Fruit fly (Drosophila melanogaster) whole organism, prepupa: ENCODE results near the gene CG5961.

Experiments
- CG11294 ChIP-seq: fragments of 200-800 bp; sonication (Bioruptor generic); IDR thresholded peaks from 2 replicates; pipeline ENCODE4 v1.3.6; 2022; ENCODE audit warnings: missing biosample characterization, missing genetic modification characterization
- CG32006 ChIP-seq: fragments of 200-800 bp; sonication (Bioruptor generic); optimal IDR thresholded peaks from 3 replicates; lab custom pipeline; 2017; ENCODE audit warnings: missing biosample characterization, mild to moderate bottlenecking, missing genetic modification characterization
- CG6854 ChIP-seq: fragments of 200-800 bp; sonication (Bioruptor generic); optimal IDR thresholded peaks from 2 replicates; lab custom pipeline; 2017; ENCODE audit warnings: missing biosample characterization, mild to moderate bottlenecking, missing genetic modification characterization
- Gug ChIP-seq: fragments of 200-800 bp; sonication (Bioruptor generic); IDR thresholded peaks from 2 replicates; pipeline ENCODE4 v1.3.6; 2022; ENCODE audit warnings: missing biosample characterization, missing genetic modification characterization
- Hr39 ChIP-seq: fragments of 200-800 bp; sonication (Bioruptor generic); optimal IDR thresholded peaks from 2 replicates; lab custom pipeline; 2016; ENCODE audit warnings: missing biosample characterization, missing genetic modification characterization
- OdsH ChIP-seq: fragments of 200-800 bp; sonication (Bioruptor generic); optimal IDR thresholded peaks from 3 replicates; lab custom pipeline; 2016; ENCODE audit warnings: missing biosample characterization, missing genetic modification characterization
- vri ChIP-seq: fragments of 200-800 bp; sonication (Bioruptor generic); optimal IDR thresholded peaks from 3 replicates; lab custom pipeline; 2016; ENCODE audit warnings: missing biosample characterization, mild to moderate bottlenecking, missing genetic modification characterization

dm6 chr3R:12411449-12411848 lies 48.6 kb downstream of the CG5961 start:
- no peak for TF ChIP-seq CG6854 (GFP tag; lab: Kevin White, UChicago)
- no peak for TF ChIP-seq vri
- TF ChIP-seq CG11294 (GFP tag; lab: Robert Waterston, UW): no peak
- TF ChIP-seq Gug (GFP tag; lab: Robert Waterston, UW): no peak
- no peak for TF ChIP-seq CG32006 (GFP tag; lab: Kevin White, UChicago)
- no peak for TF ChIP-seq OdsH (GFP tag; lab: Kevin White, UChicago)
- TF ChIP-seq Hr39 (GFP tag; lab: Kevin White, UChicago): no peak
